Fruit fly (Drosophila melanogaster) whole organism, embryonic: ENCODE measurements around the gene Mrm2.

Experiments
- Atf3 ChIP-seq: fragments of 200-800 bp; sonication (Bioruptor generic); optimal IDR thresholded peaks from 3 replicates; lab custom pipeline; 2016; ENCODE audit warnings: missing biosample characterization, missing genetic modification characterization
- B-H1 ChIP-seq: fragments of 200-800 bp; sonication (Bioruptor generic); IDR thresholded peaks from 3 replicates; pipeline ENCODE4 v1.3.6; 2022; ENCODE audit warnings: missing biosample characterization, missing genetic modification characterization
- Blimp-1 ChIP-seq: fragments of 200-800 bp; sonication (Bioruptor generic); optimal IDR thresholded peaks from 3 replicates; lab custom pipeline; 2018; ENCODE audit warnings: missing biosample characterization, missing genetic modification characterization, mild to moderate bottlenecking, moderate library complexity, missing genetic modification reagents
- CG12104 ChIP-seq: fragments of 200-800 bp; sonication (Bioruptor generic); optimal IDR thresholded peaks from 3 replicates; lab custom pipeline; 2016; ENCODE audit warnings: missing biosample characterization, missing genetic modification characterization
- CG12236 ChIP-seq: fragments of 200-800 bp; sonication (Bioruptor generic); optimal IDR thresholded peaks from 2 replicates; lab custom pipeline; 2016; ENCODE audit warnings: missing biosample characterization, missing genetic modification characterization
- CG12299 ChIP-seq: fragments of 200-800 bp; sonication (Bioruptor generic); optimal IDR thresholded peaks from 2 replicates; lab custom pipeline; 2018; ENCODE audit warnings: missing biosample characterization, mild to moderate bottlenecking, missing genetic modification characterization
- CG12391 ChIP-seq: fragments of 200-800 bp; sonication (Bioruptor generic); optimal IDR thresholded peaks from 3 replicates; lab custom pipeline; 2018; ENCODE audit warnings: missing biosample characterization, mild to moderate bottlenecking, missing genetic modification characterization, moderate library complexity
- CG13123 ChIP-seq: fragments of 200-800 bp; sonication (Bioruptor generic); optimal IDR thresholded peaks from 2 replicates; lab custom pipeline; 2016; ENCODE audit warnings: missing biosample characterization, missing genetic modification characterization
- CG16813 ChIP-seq: fragments of 200-800 bp; sonication (Bioruptor generic); IDR thresholded peaks from 3 replicates; pipeline ENCODE4 v1.3.6; 2022; ENCODE audit warnings: missing biosample characterization, missing genetic modification characterization; ENCODE audit not compliant: partially characterized antibody
- CG18262 ChIP-seq: fragments of 200-800 bp; optimal IDR thresholded peaks from 3 replicates; lab custom pipeline; 2019; ENCODE audit warnings: missing biosample characterization, mild to moderate bottlenecking, missing genetic modification characterization, moderate library complexity
- CG18764 ChIP-seq: fragments of 200-800 bp; sonication (Bioruptor generic); optimal IDR thresholded peaks from 3 replicates; lab custom pipeline; 2016; ENCODE audit warnings: missing biosample characterization, missing genetic modification characterization
- CG2678 ChIP-seq: fragments of 200-800 bp; sonication (Bioruptor generic); optimal IDR thresholded peaks from 3 replicates; lab custom pipeline; 2019; ENCODE audit warnings: missing biosample characterization, mild to moderate bottlenecking, missing genetic modification characterization, moderate library complexity
- CG30020 ChIP-seq: fragments of 200-800 bp; optimal IDR thresholded peaks from 2 replicates; lab custom pipeline; 2019; ENCODE audit warnings: missing biosample characterization, mild to moderate bottlenecking, missing genetic modification characterization, moderate library complexity
- CG30403 ChIP-seq: fragments of 200-800 bp; sonication (Bioruptor generic); optimal IDR thresholded peaks from 3 replicates; lab custom pipeline; 2016; ENCODE audit warnings: missing biosample characterization, missing genetic modification characterization
- CG3726 ChIP-seq: fragments of 200-800 bp; sonication (Bioruptor generic); IDR thresholded peaks from 3 replicates; pipeline ENCODE4, ENCODE4 v1.3.6; 2022; ENCODE audit warnings: missing biosample characterization, missing genetic modification characterization
- CG3847 ChIP-seq: fragments of 200-800 bp; sonication (Bioruptor generic); IDR thresholded peaks from 2 replicates; pipeline ENCODE4 v1.3.6; 2022; ENCODE audit warnings: missing biosample characterization, missing genetic modification characterization
- CG6765 ChIP-seq: fragments of 200-800 bp; sonication (Bioruptor generic); optimal IDR thresholded peaks from 3 replicates; lab custom pipeline; 2017; ENCODE audit warnings: missing biosample characterization, mild to moderate bottlenecking, missing genetic modification characterization
- CG7987 ChIP-seq: fragments of 200-800 bp; sonication (Bioruptor generic); optimal IDR thresholded peaks from 2 replicates; lab custom pipeline; 2018; ENCODE audit warnings: missing biosample characterization, mild to moderate bottlenecking, missing genetic modification characterization, moderate library complexity
- CG9215 ChIP-seq: fragments of 200-800 bp; sonication (Bioruptor generic); IDR thresholded peaks from 2 replicates; pipeline ENCODE4 v1.3.6; 2022; ENCODE audit warnings: missing biosample characterization, missing genetic modification characterization
- Chrac-16 ChIP-seq: fragments of 200-800 bp; sonication (Bioruptor generic); optimal IDR thresholded peaks from 3 replicates; lab custom pipeline; 2016; ENCODE audit warnings: missing biosample characterization, missing genetic modification characterization
- Ets65A ChIP-seq: fragments of 200-800 bp; sonication (Bioruptor generic); peaks from one replicate; lab custom pipeline; 2016; ENCODE audit warnings: missing biosample characterization, missing genetic modification characterization
- GATAe ChIP-seq: fragments of 200-800 bp; sonication (Bioruptor generic); conservative IDR thresholded peaks from 2 replicates; pipeline ENCODE4 v1.3.6; 2022; ENCODE audit warnings: missing biosample characterization, missing genetic modification characterization
- HLH4C ChIP-seq: fragments of 200-800 bp; sonication (Bioruptor generic); IDR thresholded peaks from 3 replicates; pipeline ENCODE4 v1.3.6; 2022; ENCODE audit warnings: missing biosample characterization, missing genetic modification characterization; ENCODE audit not compliant: partially characterized antibody
- Hey ChIP-seq: fragments of 200-800 bp; sonication (Bioruptor generic); optimal IDR thresholded peaks from 3 replicates; lab custom pipeline; 2018; ENCODE audit warnings: missing biosample characterization, mild to moderate bottlenecking, missing genetic modification characterization
- Hr78 ChIP-seq, 2 experiments: fragments of 200-800 bp in 1 of 2; fragments of >200 bp in 1 of 2; sonication (Bioruptor generic) in 1 of 2; optimal IDR thresholded peaks; 2 replicates each; lab custom pipeline; 2017 to 2019; ENCODE audit warnings: missing biosample characterization in 2 of 2, missing genetic modification characterization in 2 of 2, mild to moderate bottlenecking in 1 of 2, moderate library complexity in 1 of 2
- Max ChIP-seq: fragments of 200-800 bp; sonication (Bioruptor generic); optimal IDR thresholded peaks from 2 replicates; lab custom pipeline; 2016; ENCODE audit warnings: missing biosample characterization, mild to moderate bottlenecking, missing genetic modification characterization
- Optix ChIP-seq: fragments of 200-800 bp; sonication (Bioruptor generic); IDR thresholded peaks from 3 replicates; pipeline ENCODE4 v1.3.6; 2022; ENCODE audit warnings: missing biosample characterization, missing genetic modification characterization
- PHDP ChIP-seq: fragments of 200-800 bp; sonication (Bioruptor generic); optimal IDR thresholded peaks from 3 replicates; lab custom pipeline; 2018; ENCODE audit warnings: missing biosample characterization, mild to moderate bottlenecking, missing genetic modification characterization, moderate library complexity
- Scr ChIP-seq: fragments of 200-800 bp; sonication (Bioruptor generic); IDR thresholded peaks from 2 replicates; pipeline ENCODE4 v1.3.6; 2022; ENCODE audit warnings: missing biosample characterization, missing genetic modification characterization; ENCODE audit not compliant: partially characterized antibody
- Xbp1 ChIP-seq: fragments of 200-800 bp; sonication (Bioruptor generic); optimal IDR thresholded peaks from 3 replicates; lab custom pipeline; 2016; ENCODE audit warnings: missing biosample characterization, mild to moderate bottlenecking, missing genetic modification characterization
- Xrp1 ChIP-seq: fragments of 200-800 bp; sonication (Bioruptor generic); IDR thresholded peaks from 2 replicates; pipeline ENCODE4 v1.3.6; 2022; ENCODE audit warnings: missing biosample characterization, missing genetic modification characterization
- al ChIP-seq: fragments of 200-800 bp; sonication (Bioruptor generic); IDR thresholded peaks from 2 replicates; pipeline ENCODE4 v1.3.6; 2022; ENCODE audit warnings: missing biosample characterization, missing genetic modification characterization
- ara ChIP-seq: fragments of 200-800 bp; sonication (Bioruptor generic); IDR thresholded peaks from 2 replicates; pipeline ENCODE4 v1.3.6; 2022; ENCODE audit warnings: missing biosample characterization, missing genetic modification characterization
- ash1 ChIP-seq: fragments of 200-800 bp; sonication (Bioruptor generic); optimal IDR thresholded peaks from 2 replicates; lab custom pipeline; 2018; ENCODE audit warnings: missing biosample characterization, mild to moderate bottlenecking, missing genetic modification characterization
- chinmo ChIP-seq: fragments of 200-800 bp; sonication (Bioruptor generic); IDR thresholded peaks from 4 replicates; pipeline ENCODE4 v1.3.6; 2022; ENCODE audit warnings: missing biosample characterization, missing genetic modification characterization; ENCODE audit not compliant: partially characterized antibody
- dmrt11E ChIP-seq: fragments of 200-800 bp; sonication (Bioruptor generic); optimal IDR thresholded peaks from 3 replicates; lab custom pipeline; 2018; ENCODE audit warnings: missing biosample characterization, mild to moderate bottlenecking, missing genetic modification characterization, moderate library complexity
- eve ChIP-seq, 2 experiments: fragments of >200 bp; optimal IDR thresholded peaks; 2 replicates each; lab custom pipeline; 2017; ENCODE audit warnings: missing biosample characterization in 2 of 2, missing genetic modification characterization in 2 of 2
- fd3F ChIP-seq: fragments of 200-800 bp; sonication (Bioruptor generic); optimal IDR thresholded peaks from 2 replicates; lab custom pipeline; 2018; ENCODE audit warnings: missing biosample characterization, mild to moderate bottlenecking, missing genetic modification characterization, moderate library complexity
- gce ChIP-seq: fragments of 200-800 bp; sonication (Bioruptor generic); IDR thresholded peaks from 3 replicates; pipeline ENCODE4 v1.3.6; 2022; ENCODE audit warnings: missing biosample characterization, missing genetic modification characterization
- gfzf ChIP-seq: fragments of 200-800 bp; sonication (Bioruptor generic); optimal IDR thresholded peaks from 2 replicates; lab custom pipeline; 2016; ENCODE audit warnings: missing biosample characterization, mild to moderate bottlenecking, missing genetic modification characterization, moderate library complexity
- jigr1 ChIP-seq: fragments of 200-800 bp; sonication (Bioruptor generic); IDR thresholded peaks from 3 replicates; pipeline ENCODE4 v1.3.6; 2022; ENCODE audit warnings: missing biosample characterization, missing genetic modification characterization
- mam ChIP-seq: fragments of 200-800 bp; sonication (Bioruptor generic); optimal IDR thresholded peaks from 3 replicates; lab custom pipeline; 2016; ENCODE audit warnings: missing biosample characterization, missing genetic modification characterization
- odd ChIP-seq: fragments of 200-800 bp; sonication (Bioruptor generic); optimal IDR thresholded peaks from 2 replicates; lab custom pipeline; 2017; ENCODE audit warnings: missing biosample characterization, mild to moderate bottlenecking, missing genetic modification characterization
- pb ChIP-seq: fragments of 200-800 bp; sonication (Bioruptor generic); optimal IDR thresholded peaks from 3 replicates; lab custom pipeline; 2016; ENCODE audit warnings: missing biosample characterization, missing genetic modification characterization
- run ChIP-seq: fragments of 200-800 bp; sonication (Bioruptor generic); optimal IDR thresholded peaks from 3 replicates; lab custom pipeline; 2018; ENCODE audit warnings: missing biosample characterization, mild to moderate bottlenecking, missing genetic modification characterization
- sc ChIP-seq, 3 experiments: fragments of >200 bp in 2 of 3; fragments of 200-800 bp in 1 of 3; sonication (Bioruptor generic) in 1 of 3; optimal IDR thresholded peaks; 2 replicates in 2 of 3; 3 replicates in 1 of 3; lab custom pipeline; 2017; ENCODE audit warnings: mild to moderate bottlenecking in 1 of 3, missing biosample characterization in 1 of 3, missing genetic modification characterization in 1 of 3, missing genetic modification reagents in 1 of 3
- slbo ChIP-seq: fragments of 200-800 bp; sonication (Bioruptor generic); IDR thresholded peaks from 2 replicates; pipeline ENCODE4 v1.3.6; 2022; ENCODE audit warnings: missing biosample characterization, missing genetic modification characterization
- yki ChIP-seq: fragments of >200 bp; optimal IDR thresholded peaks from 3 replicates; lab custom pipeline; 2018

Gene Mrm2

dm6 chr3R:19863979-19864775 lies 2.8 kb downstream of the Mrm2 start, which contains the start of the genes CG4572 and CG4686 (continued):
- TF ChIP-seq Blimp-1 (no peak), CG3726 (no peak; the same call in 2 of the 3 replicates), odd (GFP tag; lab: Kevin White, UChicago) (peak; percentile 48), ara (0 out of 2 replicates have a peak, but pooled peaks have one; percentile 46), Chrac-16 (peak; percentile 64), Ets65A (GFP tag; lab: Kevin White, UChicago) (peak; percentile 99), GATAe (GFP tag; lab: Robert Waterston, UW) (peak; percentile 55; the same call in 1 of the 2 replicates), gfzf (GFP tag; lab: Kevin White, UChicago) (peak; percentile 32), B-H1 (GFP tag; lab: Robert Waterston, UW) (peak; percentile 18; the same call in 2 of the 3 replicates), fd3F (GFP tag; lab: Kevin White, UChicago) (peak; percentile 66), run (peak; percentile 28), Hey (tag; lab: Kevin White, UChicago) (peak; percentile 47), jigr1 (peak; percentile 58; the same call in 1 of the 3 replicates), CG6765 (GFP tag; lab: Kevin White, UChicago) (peak; percentile 42), CG12104 (peak; percentile 67), Atf3 (peak; percentile 55), pb (no peak), ash1 (no peak), CG7987 (GFP tag; lab: Kevin White, UChicago) (peak; percentile 7), Hr78 (GFP tag; optimal IDR thresholded peaks at IDR 0.05; lab: Kevin White, UChicago) (peak in 1 of 2 experiments; percentile 33), CG12391 (tag; lab: Kevin White, UChicago) (peak; percentile 82), Xbp1 (GFP tag; lab: Kevin White, UChicago) (peak; percentile 79), CG2678 (tag; lab: Kevin White, UChicago) (peak; percentile 82), CG30403 (GFP tag; lab: Kevin White, UChicago) (peak; percentile 86), CG18764 (peak; percentile 71), CG18262 (no peak), eve (GFP tag; optimal IDR thresholded peaks at IDR 0.05; lab: Kevin White, UChicago) (no peak), sc (optimal IDR thresholded peaks at IDR 0.05; lab: Kevin White, UChicago) (no peak), sc (GFP tag; optimal IDR thresholded peaks at IDR 0.05; lab: Kevin White, UChicago) (peak; percentile 22), CG13123 (GFP tag; lab: Kevin White, UChicago) (peak; percentile 34), Max (GFP tag; lab: Kevin White, UChicago) (peak; percentile 77), Scr (peak; percentile 37; the same call in 1 of the 2 replicates), CG30020 (tag; lab: Kevin White, UChicago) (peak; percentile 68), mam (GFP tag; lab: Kevin White, UChicago) (peak; percentile 80), chinmo (GFP tag; lab: Robert Waterston, UW) (no peak), slbo (GFP tag; lab: Robert Waterston, UW) (peak; percentile 75), dmrt11E (tag; lab: Kevin White, UChicago) (peak; percentile 47), HLH4C (GFP tag; lab: Robert Waterston, UW) (no peak), CG3847 (GFP tag; lab: Robert Waterston, UW) (peak; percentile 74), Xrp1 (GFP tag; lab: Robert Waterston, UW) (peak; percentile 71), al (GFP tag; lab: Robert Waterston, UW) (peak; percentile 83), yki (lab: Kevin White, UChicago) (no peak), CG12299 (tag; lab: Kevin White, UChicago) (no peak), CG16813 (no peak), CG9215 (GFP tag; lab: Robert Waterston, UW) (peak; percentile 79), gce (peak; percentile 67; the same call in 2 of the 3 replicates), PHDP (tag; lab: Kevin White, UChicago) (peak; percentile 78), Optix (GFP tag; lab: Robert Waterston, UW) (no peak), CG12236 (GFP tag; lab: Kevin White, UChicago) (peak; percentile 34)
